Worm (Caenorhabditis elegans): Measurements from ENCODE around the gene gcp-2.1.
"Not testable (repeated sequence)": the region's sequence is repeated elsewhere in the genome, so short reads cannot be mapped to it uniquely, and the experiment has no call there.

Gene gcp-2.1

ce11 chrX:301530-301929 lies at the start of gene gcp-2.1:
Gene gcp-2.1, plus strand, starts transcription at chrX:301830.
- TF ChIP-seq ama-1 (optimal IDR thresholded peaks at IDR 0.05) (no peak), hmg-4 (GFP tag; optimal IDR thresholded peaks at IDR 0.05) (no peak), F13C5.2 (tag; optimal IDR thresholded peaks at IDR 0.05) (no peak), pes-1 (GFP tag; IDR thresholded peaks at IDR 0.05) (no peak), ceh-13 (GFP tag; optimal IDR thresholded peaks at IDR 0.05) (no peak), aly-1 (tag; optimal IDR thresholded peaks at IDR 0.05) (no peak), hmbx-1 (tag; optimal IDR thresholded peaks at IDR 0.05) (no peak)

- TF ChIP-seq F13C5.2 (tag; optimal IDR thresholded peaks at IDR 0.05) (no peak), ama-1 (optimal IDR thresholded peaks at IDR 0.05) (no peak), hnd-1 (tag; optimal IDR thresholded peaks at IDR 0.05) (no peak), pes-1 (GFP tag; IDR thresholded peaks at IDR 0.05) (no peak), tra-4 (tag; optimal IDR thresholded peaks at IDR 0.05) (no peak), ceh-36 (tag; optimal IDR thresholded peaks at IDR 0.05) (no peak), tbx-11 (GFP tag; IDR thresholded peaks at IDR 0.05) (no peak), aly-1 (tag; optimal IDR thresholded peaks at IDR 0.05) (no peak), hmbx-1 (tag; optimal IDR thresholded peaks at IDR 0.05) (no peak), ets-7 (tag; optimal IDR thresholded peaks at IDR 0.05) (no peak), flt-1 (GFP tag; IDR thresholded peaks at IDR 0.05) (no peak), scrt-1 (GFP tag; IDR thresholded peaks at IDR 0.05) (no peak), ceh-13 (GFP tag; optimal IDR thresholded peaks at IDR 0.05) (no peak), B0310.2 (tag; optimal IDR thresholded peaks at IDR 0.05) (no peak), hmg-4 (GFP tag; optimal IDR thresholded peaks at IDR 0.05) (no peak), sea-1 (GFP tag; conservative IDR thresholded peaks at IDR 0.05) (no peak), tbx-37 (GFP tag; conservative IDR thresholded peaks at IDR 0.05) (no peak)
Observed at ce11 chrX:271509-271908, 30.1 kb upstream of the gcp-2.1 start.

- not testable (repeated sequence) for TF ChIP-seq hnd-1, F13C5.2, ceh-36 (tag; optimal IDR thresholded peaks at IDR 0.05)
Observed at ce11 chrX:273912-274311, 27.7 kb upstream of the gcp-2.1 start, which contains the start of gene Y108F1.5. Gene Y108F1.5, minus strand, starts transcription at chrX:274012.

ce11 chrX:286116-286515 lies 15.5 kb upstream of the gcp-2.1 start, which contains the start of gene Y47C4A.1:
Gene Y47C4A.1, minus strand, starts transcription at chrX:286216.
- TF ChIP-seq ceh-13 (GFP tag; optimal IDR thresholded peaks at IDR 0.05); tbx-11 (GFP tag; IDR thresholded peaks at IDR 0.05); ceh-36 (tag; optimal IDR thresholded peaks at IDR 0.05): not testable (repeated sequence)

ce11 chrX:295726-296125 lies 5.9 kb upstream of the gcp-2.1 start:
- TF ChIP-seq scrt-1 (GFP tag; IDR thresholded peaks at IDR 0.05) (no peak), ceh-13 (GFP tag; optimal IDR thresholded peaks at IDR 0.05) (no peak), tbx-11 (GFP tag; IDR thresholded peaks at IDR 0.05) (no peak), hnd-1 (tag; optimal IDR thresholded peaks at IDR 0.05) (no peak), hmg-4 (GFP tag; optimal IDR thresholded peaks at IDR 0.05) (no peak), pes-1 (GFP tag; IDR thresholded peaks at IDR 0.05) (no peak), ceh-36 (tag; optimal IDR thresholded peaks at IDR 0.05) (no peak), sea-1 (GFP tag; conservative IDR thresholded peaks at IDR 0.05) (no peak), ama-1 (optimal IDR thresholded peaks at IDR 0.05) (no peak), aly-1 (tag; optimal IDR thresholded peaks at IDR 0.05) (no peak)

ce11 chrX:296934-297333 lies 4.7 kb upstream of the gcp-2.1 start, which contains the start of gene R57.2:
Gene R57.2, plus strand, starts transcription at chrX:297234.
- TF ChIP-seq aly-1 (tag; optimal IDR thresholded peaks at IDR 0.05) (no peak), ceh-36 (tag; optimal IDR thresholded peaks at IDR 0.05) (no peak), pes-1 (GFP tag; IDR thresholded peaks at IDR 0.05) (no peak), ceh-13 (GFP tag; optimal IDR thresholded peaks at IDR 0.05) (no peak), ets-7 (tag; optimal IDR thresholded peaks at IDR 0.05) (no peak), flt-1 (GFP tag; IDR thresholded peaks at IDR 0.05) (no peak), hnd-1 (tag; optimal IDR thresholded peaks at IDR 0.05) (no peak)

- TF ChIP-seq scrt-1 (GFP tag; IDR thresholded peaks at IDR 0.05) (no peak), F13C5.2 (tag; optimal IDR thresholded peaks at IDR 0.05) (no peak), hnd-1 (tag; optimal IDR thresholded peaks at IDR 0.05) (no peak), tbx-11 (GFP tag; IDR thresholded peaks at IDR 0.05) (no peak), ets-7 (tag; optimal IDR thresholded peaks at IDR 0.05) (no peak), tra-4 (tag; optimal IDR thresholded peaks at IDR 0.05) (no peak), ceh-36 (tag; optimal IDR thresholded peaks at IDR 0.05) (no peak), sea-1 (GFP tag; conservative IDR thresholded peaks at IDR 0.05) (no peak), flt-1 (GFP tag; IDR thresholded peaks at IDR 0.05) (no peak), B0310.2 (tag; optimal IDR thresholded peaks at IDR 0.05) (no peak), ama-1 (optimal IDR thresholded peaks at IDR 0.05) (no peak), pes-1 (GFP tag; IDR thresholded peaks at IDR 0.05) (no peak), aly-1 (tag; optimal IDR thresholded peaks at IDR 0.05) (no peak), hmbx-1 (tag; optimal IDR thresholded peaks at IDR 0.05) (no peak), ceh-13 (GFP tag; optimal IDR thresholded peaks at IDR 0.05) (no peak), hmg-4 (GFP tag; optimal IDR thresholded peaks at IDR 0.05) (no peak), tbx-37 (GFP tag; conservative IDR thresholded peaks at IDR 0.05) (no peak)
Observed at ce11 chrX:299090-299489, 2.5 kb upstream of the gcp-2.1 start.

- TF ChIP-seq flt-1 (GFP tag; IDR thresholded peaks at IDR 0.05) (no peak), B0310.2 (tag; optimal IDR thresholded peaks at IDR 0.05) (no peak), ceh-13 (GFP tag; optimal IDR thresholded peaks at IDR 0.05) (no peak), hmbx-1 (tag; optimal IDR thresholded peaks at IDR 0.05) (no peak), tbx-11 (GFP tag; IDR thresholded peaks at IDR 0.05) (no peak), aly-1 (tag; optimal IDR thresholded peaks at IDR 0.05) (no peak), sea-1 (GFP tag; conservative IDR thresholded peaks at IDR 0.05) (no peak), ets-7 (tag; optimal IDR thresholded peaks at IDR 0.05) (no peak), F13C5.2 (tag; optimal IDR thresholded peaks at IDR 0.05) (no peak), ama-1 (optimal IDR thresholded peaks at IDR 0.05) (no peak), tbx-37 (GFP tag; conservative IDR thresholded peaks at IDR 0.05) (no peak), ceh-36 (tag; optimal IDR thresholded peaks at IDR 0.05) (no peak), scrt-1 (GFP tag; IDR thresholded peaks at IDR 0.05) (no peak), hmg-4 (GFP tag; optimal IDR thresholded peaks at IDR 0.05) (no peak), tra-4 (tag; optimal IDR thresholded peaks at IDR 0.05) (no peak), hnd-1 (tag; optimal IDR thresholded peaks at IDR 0.05) (no peak)
Observed at ce11 chrX:300250-300649, 1.4 kb upstream of the gcp-2.1 start.
